Fruit fly (Drosophila melanogaster): ENCODE measurements around the gene ko.

Gene ko

DNA sequence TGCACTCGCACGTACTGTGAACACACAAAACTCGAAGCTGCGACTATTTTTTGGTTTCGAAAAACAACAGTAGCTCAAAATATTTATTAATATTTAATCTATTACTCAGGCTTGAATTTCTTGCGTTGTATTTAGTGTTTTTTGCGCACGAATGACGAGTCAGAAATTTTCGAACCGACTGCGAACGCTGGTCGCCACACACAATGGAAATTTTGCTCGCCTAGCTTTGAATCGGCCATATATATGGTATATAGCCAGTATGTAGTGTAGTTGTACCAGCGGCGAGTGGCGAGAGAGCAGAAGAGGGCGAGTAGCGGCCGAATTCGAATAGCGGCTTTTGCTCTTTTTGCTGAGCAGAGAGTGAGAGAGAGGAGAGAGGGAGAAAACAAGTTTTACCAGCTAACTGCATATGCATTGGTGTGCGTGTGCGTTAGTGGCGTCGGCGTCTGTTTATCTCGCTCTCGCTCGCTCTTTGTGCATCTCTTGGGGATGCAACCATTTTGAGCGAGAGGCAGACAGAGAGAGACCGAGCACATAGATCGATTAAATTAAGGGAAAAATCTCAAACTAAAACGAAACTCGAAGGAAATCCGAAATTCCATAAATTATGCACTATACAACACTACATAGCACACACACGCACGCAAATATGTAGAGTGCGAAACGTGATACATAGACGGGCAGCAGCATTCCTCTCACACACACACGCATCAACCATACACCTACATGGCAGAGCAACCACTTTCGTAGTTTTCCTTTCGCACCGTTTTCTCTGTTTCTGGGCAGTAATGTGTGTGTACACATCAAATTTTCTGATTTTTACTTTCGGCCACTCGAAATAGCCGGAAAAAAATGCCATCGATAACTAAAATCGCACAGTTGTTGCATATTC is 104.7 kb downstream of the ko start (continued):
- TF ChIP-seq CG6276 (GFP tag; optimal IDR thresholded peaks at IDR 0.05), result no peak
- TF ChIP-seq CG11902 (GFP tag; optimal IDR thresholded peaks at IDR 0.05), result no peak
- peak; percentile 23 for TF ChIP-seq CG16779 (tag; optimal IDR thresholded peaks at IDR 0.05)
- TF ChIP-seq dsx (GFP tag; optimal IDR thresholded peaks at IDR 0.05; ENCODE audit: poor library complexity, severe bottlenecking), result peak; percentile 16
- peak; percentile 60 for TF ChIP-seq eg (GFP tag; IDR thresholded peaks at IDR 0.05)
- no peak for TF ChIP-seq Hr38 (GFP tag; optimal IDR thresholded peaks at IDR 0.05)
- no peak for TF ChIP-seq dac (GFP tag; optimal IDR thresholded peaks at IDR 0.05)
- TF ChIP-seq CG6808 (GFP tag; optimal IDR thresholded peaks at IDR 0.05), result peak; percentile 25
- TF ChIP-seq CG3919 (GFP tag; optimal IDR thresholded peaks at IDR 0.05), result peak; percentile 31
- TF ChIP-seq Blimp-1 (GFP tag; optimal IDR thresholded peaks at IDR 0.05), result no peak
- TF ChIP-seq CG10631 (GFP tag; optimal IDR thresholded peaks at IDR 0.05), result no peak
- no peak for TF ChIP-seq net (GFP tag; optimal IDR thresholded peaks at IDR 0.05)
- TF ChIP-seq CG11762 (GFP tag; optimal IDR thresholded peaks at IDR 0.05; ENCODE audit: insufficient read depth), result no peak
- TF ChIP-seq CG31627 (GFP tag; optimal IDR thresholded peaks at IDR 0.05), result no peak
- TF ChIP-seq fd85E (GFP tag; optimal IDR thresholded peaks at IDR 0.05), result no peak
- peak; percentile 17 for TF ChIP-seq Eip75B (GFP tag; optimal IDR thresholded peaks at IDR 0.05)
- no peak for TF ChIP-seq CG10669 (GFP tag; optimal IDR thresholded peaks at IDR 0.05)
- no peak for TF ChIP-seq topi (GFP tag; optimal IDR thresholded peaks at IDR 0.05)
- TF ChIP-seq Ets21C (GFP tag; optimal IDR thresholded peaks at IDR 0.05), result no peak
- peak; percentile 31 for TF ChIP-seq Hr4 (GFP tag; optimal IDR thresholded peaks at IDR 0.05)
- no peak for TF ChIP-seq Sox102F (GFP tag; optimal IDR thresholded peaks at IDR 0.05)
- no peak for TF ChIP-seq Eip93F (GFP tag; optimal IDR thresholded peaks at IDR 0.05)
- TF ChIP-seq spab (GFP tag; optimal IDR thresholded peaks at IDR 0.05), result no peak
- peak; percentile 15 for TF ChIP-seq Ets96B (tag; optimal IDR thresholded peaks at IDR 0.05)
- TF ChIP-seq CG15336 (GFP tag; IDR thresholded peaks at IDR 0.05), result peak; percentile 52
- no peak for TF ChIP-seq CG34406 (GFP tag; optimal IDR thresholded peaks at IDR 0.05)
- TF ChIP-seq ss (GFP tag; optimal IDR thresholded peaks at IDR 0.05), result peak; percentile 17 to 33
